Fruit fly (Drosophila melanogaster) Kc167 (cell line): ENCODE measurements around the gene CG11584.

ENCODE experiments used
- Myc ChIP-seq: fragments of >200 bp; optimal IDR thresholded peaks from 2 replicates; lab custom pipeline; 2017; ENCODE audit warnings: missing external identifiers
- h ChIP-seq: fragments of >200 bp; optimal IDR thresholded peaks from 3 replicates; lab custom pipeline; 2018; ENCODE audit warnings: missing external identifiers
- insv ChIP-seq: fragments of >200 bp; optimal IDR thresholded peaks from 3 replicates; lab custom pipeline; 2018; ENCODE audit warnings: missing external identifiers
- psq ChIP-seq: fragments of >200 bp; optimal IDR thresholded peaks from 2 replicates; lab custom pipeline; 2017; ENCODE audit warnings: missing external identifiers

- TF ChIP-seq insv (lab: Kevin White, UChicago) (no peak), Myc (lab: Kevin White, UChicago) (no peak), h (lab: Kevin White, UChicago) (no peak), psq (lab: Kevin White, UChicago) (no peak)
These were observed 33.9 kb downstream of the CG11584 start for dm6 chrX:14214505-14215449.
